Worm (Caenorhabditis elegans): ENCODE measurements around the gene F10A3.11.

DNA sequence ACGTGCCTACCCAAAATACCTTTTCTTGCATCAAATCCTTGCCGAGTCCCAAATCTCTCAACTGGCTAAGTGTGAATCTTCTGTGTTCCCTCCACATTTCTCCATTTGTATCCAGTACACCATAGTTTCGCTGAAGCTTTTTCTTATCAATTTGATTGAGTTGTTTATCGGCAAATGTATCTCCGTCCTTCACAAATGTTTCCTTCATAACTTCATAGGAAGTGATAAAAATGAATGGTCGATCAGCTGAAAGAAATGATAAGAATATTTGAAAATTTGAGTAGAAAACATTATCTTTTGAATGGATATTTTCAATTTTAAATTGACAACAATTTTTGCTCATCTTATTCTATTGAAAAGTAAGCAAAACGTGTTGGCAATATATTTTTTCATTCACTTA, 12.7 kb downstream of the F10A3.11 start:
- TF ChIP-seq him-1 (tag; optimal IDR thresholded peaks at IDR 0.05) = no peak
- no peak for TF ChIP-seq W03F9.2 (tag; optimal IDR thresholded peaks at IDR 0.05)

All from whole organism, L4/young adult.